Fruit fly (Drosophila melanogaster): ENCODE measurements around the gene CG11590.
A peak's percentile ranks its signal among the peaks of the same experiment; 100 is the strongest.

The CG11590 gene

dm6 chrX:14169068-14169642, 30.8 kb upstream of the CG11590 start, which contains the start of gene CG12480 (continued):
- TF ChIP-seq Kr (GFP tag; optimal IDR thresholded peaks at IDR 0.05) (no peak), HLH3B (GFP tag; IDR thresholded peaks at IDR 0.05) (no peak), Mes4 (GFP tag; optimal IDR thresholded peaks at IDR 0.05) (no peak), Ptx1 (GFP tag; IDR thresholded peaks at IDR 0.05) (0 out of 2 replicates have a peak, but pooled peaks have one; percentile 23), Sox102F (GFP tag; optimal IDR thresholded peaks at IDR 0.05) (no peak), tup (GFP tag; optimal IDR thresholded peaks at IDR 0.05) (no peak), hb (GFP tag; IDR thresholded peaks at IDR 0.05; ENCODE audit: partially characterized antibody) (no peak), CG13424 (tag; optimal IDR thresholded peaks at IDR 0.05) (no peak), Scr (GFP tag; IDR thresholded peaks at IDR 0.05; ENCODE audit: partially characterized antibody) (no peak), CG11560 (tag; IDR thresholded peaks at IDR 0.05) (no peak), bab2 (GFP tag; optimal IDR thresholded peaks at IDR 0.05) (peak; percentile 3), HmgD (GFP tag; optimal IDR thresholded peaks at IDR 0.05) (no peak), CG2129 (GFP tag; IDR thresholded peaks at IDR 0.05; ENCODE audit: partially characterized antibody) (no peak), CG14441 (GFP tag; IDR thresholded peaks at IDR 0.05) (no peak), Side (GFP tag; optimal IDR thresholded peaks at IDR 0.05) (no peak), CG11695 (GFP tag; IDR thresholded peaks at IDR 0.05) (0 out of 3 replicates have a peak, but pooled peaks have one; percentile 25), CG8478 (optimal IDR thresholded peaks at IDR 0.05) (no peak), ro (GFP tag; IDR thresholded peaks at IDR 0.05) (no peak), Hr51 (GFP tag; optimal IDR thresholded peaks at IDR 0.05) (peak; percentile 10 to 26), ERR (GFP tag; optimal IDR thresholded peaks at IDR 0.05) (no peak), CG7786 (GFP tag; optimal IDR thresholded peaks at IDR 0.05) (no peak), CG12769 (tag; optimal IDR thresholded peaks at IDR 0.05) (peak; percentile 77), Atf-2 (GFP tag; optimal IDR thresholded peaks at IDR 0.05) (no peak), slbo (GFP tag; IDR thresholded peaks at IDR 0.05) (peak; percentile 86), crp (GFP tag; optimal IDR thresholded peaks at IDR 0.05) (no peak), z (GFP tag; IDR thresholded peaks at IDR 0.05) (no peak), Awh (GFP tag; IDR thresholded peaks at IDR 0.05) (no peak), HmgZ (tag; optimal IDR thresholded peaks at IDR 0.05) (peak; percentile 44), mam (GFP tag; optimal IDR thresholded peaks at IDR 0.05) (peak; percentile 42), CG33557 (GFP tag; optimal IDR thresholded peaks at IDR 0.05) (no peak), exex (tag; optimal IDR thresholded peaks at IDR 0.05) (peak; percentile 6), tna (GFP tag; IDR thresholded peaks at IDR 0.05; ENCODE audit: partially characterized antibody) (no peak), Lim3 (GFP tag; IDR thresholded peaks at IDR 0.05) (no peak), CG17186 (GFP tag; optimal IDR thresholded peaks at IDR 0.05) (no peak), org-1 (GFP tag; optimal IDR thresholded peaks at IDR 0.05) (no peak), ems (GFP tag; optimal IDR thresholded peaks at IDR 0.05) (peak; percentile 44), fru (optimal IDR thresholded peaks at IDR 0.05) (no peak), wek (GFP tag; optimal IDR thresholded peaks at IDR 0.05) (no peak), Antp (GFP tag; optimal IDR thresholded peaks at IDR 0.05) (no peak), Gug (GFP tag; IDR thresholded peaks at IDR 0.05) (no peak), rib (GFP tag; IDR thresholded peaks at IDR 0.05) (0 out of 2 replicates have a peak, but pooled peaks have one; percentile 55), slou (GFP tag; optimal IDR thresholded peaks at IDR 0.05) (peak; percentile 33), CG3847 (GFP tag; IDR thresholded peaks at IDR 0.05) (peak; percentile 66), CG16815 (GFP tag; optimal IDR thresholded peaks at IDR 0.05) (peak; percentile 9), CG13775 (GFP tag; optimal IDR thresholded peaks at IDR 0.05) (peak; percentile 43), hbn (GFP tag; IDR thresholded peaks at IDR 0.05; ENCODE audit: partially characterized antibody) (no peak), CrebB (tag; optimal IDR thresholded peaks at IDR 0.05) (peak; percentile 38), jumu (GFP tag; optimal IDR thresholded peaks at IDR 0.05) (no peak), Sox100B (GFP tag; optimal IDR thresholded peaks at IDR 0.05) (no peak), Tbp (GFP tag; optimal IDR thresholded peaks at IDR 0.05) (no peak), gcm (GFP tag; optimal IDR thresholded peaks at IDR 0.05) (no peak)

Measured in whole organism, embryonic.